Worm (Caenorhabditis elegans): ENCODE data around the gene emc-3.
A peak's percentile ranks its signal among the peaks of the same experiment; 100 is the strongest.

The emc-3 gene

DNA sequence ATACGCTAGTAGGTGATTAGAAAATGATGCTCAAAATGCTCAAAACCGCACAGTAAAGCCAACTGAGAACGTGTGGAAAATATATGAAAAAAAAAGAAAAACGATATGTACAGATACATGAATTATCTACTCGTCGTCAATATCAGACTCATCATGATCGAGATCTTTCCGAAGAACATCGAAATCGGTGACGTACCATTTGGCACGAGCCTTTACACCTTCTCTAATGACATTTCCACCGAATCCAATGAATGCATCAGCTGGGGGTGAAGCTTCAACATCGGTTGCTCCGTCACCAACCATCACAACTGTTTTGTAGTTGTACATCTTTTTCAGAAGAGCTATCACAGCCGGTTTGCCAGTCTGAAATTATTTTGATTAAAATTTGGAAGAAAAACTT is 7.5 kb upstream of the emc-3 start:
- TF ChIP-seq nhr-23 (tag; optimal IDR thresholded peaks at IDR 0.05) (no peak), nhr-76 (tag; optimal IDR thresholded peaks at IDR 0.05) (no peak), nhr-43 (tag; optimal IDR thresholded peaks at IDR 0.05; ENCODE audit: poor library complexity, severe bottlenecking) (peak; percentile 36), nhr-12 (tag; optimal IDR thresholded peaks at IDR 0.05) (no peak), lsy-12 (tag; optimal IDR thresholded peaks at IDR 0.05) (no peak), mdl-1 (tag; optimal IDR thresholded peaks at IDR 0.05) (no peak), sea-2 (GFP tag; optimal IDR thresholded peaks at IDR 0.05) (no peak)

- TF ChIP-seq nhr-25 (tag; optimal IDR thresholded peaks at IDR 0.05) (peak; percentile 0), ceh-82 (tag; optimal IDR thresholded peaks at IDR 0.05) (no peak), egl-5 (tag; optimal IDR thresholded peaks at IDR 0.05) (no peak), R02D3.7 (tag; optimal IDR thresholded peaks at IDR 0.05) (no peak), elt-1 (tag; optimal IDR thresholded peaks at IDR 0.05) (no peak), ztf-11 (tag; optimal IDR thresholded peaks at IDR 0.05) (no peak), pha-4 (tag; optimal IDR thresholded peaks at IDR 0.05) (no peak), nfya-1 (tag; optimal IDR thresholded peaks at IDR 0.05; ENCODE audit: insufficient read depth) (peak; percentile 9), nhr-77 (tag; optimal IDR thresholded peaks at IDR 0.05) (peak; percentile 40), lin-15B (tag; optimal IDR thresholded peaks at IDR 0.05) (no peak), ztf-4 (tag; optimal IDR thresholded peaks at IDR 0.05) (peak; percentile 76), hmg-11 (tag; optimal IDR thresholded peaks at IDR 0.05) (peak; percentile 3), nhr-43 (tag; optimal IDR thresholded peaks at IDR 0.05; ENCODE audit: poor library complexity, severe bottlenecking) (peak; percentile 54), elt-3 (tag; optimal IDR thresholded peaks at IDR 0.05) (no peak), unc-62 (GFP tag; optimal IDR thresholded peaks at IDR 0.05) (no peak), jun-1 (tag; optimal IDR thresholded peaks at IDR 0.05) (peak; percentile 38), nhr-23 (tag; optimal IDR thresholded peaks at IDR 0.05) (peak; percentile 35), aly-2 (tag; optimal IDR thresholded peaks at IDR 0.05) (peak; percentile 49), pqm-1 (tag; optimal IDR thresholded peaks at IDR 0.05) (peak; percentile 19), ceh-16 (tag; optimal IDR thresholded peaks at IDR 0.05) (no peak), unc-39 (tag; optimal IDR thresholded peaks at IDR 0.05) (no peak), elt-2 (tag; optimal IDR thresholded peaks at IDR 0.05) (peak; percentile 12), egl-27 (tag; optimal IDR thresholded peaks at IDR 0.05) (no peak), zag-1 (tag; optimal IDR thresholded peaks at IDR 0.05) (no peak), lsy-12 (tag; optimal IDR thresholded peaks at IDR 0.05) (peak; percentile 51), nhr-12 (tag; optimal IDR thresholded peaks at IDR 0.05) (no peak), fos-1 (tag; optimal IDR thresholded peaks at IDR 0.05) (no peak), ama-1 (optimal IDR thresholded peaks at IDR 0.05) (peak; percentile 80), fkh-10 (GFP tag; optimal IDR thresholded peaks at IDR 0.05) (no peak)
Measured at ce11 chrIV:13388779-13389178, 7.1 kb upstream of the emc-3 start.

ce11 chrIV:13386903-13387302 is 5.2 kb upstream of the emc-3 start, which contains the start of gene lsm-3:
TSS of gene lsm-3 (plus strand) at chrIV:13387203.
- TF ChIP-seq ZK546.5 (tag; optimal IDR thresholded peaks at IDR 0.05) (no peak), nfya-1 (tag; optimal IDR thresholded peaks at IDR 0.05; ENCODE audit: insufficient read depth) (no peak), nhr-77 (tag; optimal IDR thresholded peaks at IDR 0.05) (no peak), ztf-4 (tag; optimal IDR thresholded peaks at IDR 0.05) (no peak), ceh-82 (tag; optimal IDR thresholded peaks at IDR 0.05) (no peak), daf-12 (tag; optimal IDR thresholded peaks at IDR 0.05) (no peak), skn-1 (tag; optimal IDR thresholded peaks at IDR 0.05) (no peak), elt-3 (tag; optimal IDR thresholded peaks at IDR 0.05) (no peak), ceh-9 (tag; optimal IDR thresholded peaks at IDR 0.05) (no peak), ztf-11 (tag; optimal IDR thresholded peaks at IDR 0.05) (no peak), nhr-43 (tag; optimal IDR thresholded peaks at IDR 0.05; ENCODE audit: poor library complexity, severe bottlenecking) (no peak)

- no peak for TF ChIP-seq mml-1 (tag; optimal IDR thresholded peaks at IDR 0.05)
- no peak for TF ChIP-seq mdl-1 (tag; optimal IDR thresholded peaks at IDR 0.05)
- peak; percentile 9 for TF ChIP-seq ama-1 (optimal IDR thresholded peaks at IDR 0.05)
- TF ChIP-seq unc-62 (GFP tag; optimal IDR thresholded peaks at IDR 0.05), result no peak
- peak; percentile 11 for TF ChIP-seq snpc-4 (tag; optimal IDR thresholded peaks at IDR 0.05)
- peak; percentile 81 for TF ChIP-seq nhr-23 (tag; optimal IDR thresholded peaks at IDR 0.05)
- no peak for TF ChIP-seq ZK546.5 (tag; optimal IDR thresholded peaks at IDR 0.05)
- no peak for TF ChIP-seq tbx-2 (tag; optimal IDR thresholded peaks at IDR 0.05)
- TF ChIP-seq nhr-43 (tag; optimal IDR thresholded peaks at IDR 0.05; ENCODE audit: poor library complexity, severe bottlenecking), result peak; percentile 43
- no peak for TF ChIP-seq jun-1 (tag; optimal IDR thresholded peaks at IDR 0.05)
- no peak for TF ChIP-seq egl-27 (tag; optimal IDR thresholded peaks at IDR 0.05)
- TF ChIP-seq ceh-82 (tag; optimal IDR thresholded peaks at IDR 0.05), result no peak
- no peak for TF ChIP-seq eor-1 (tag; optimal IDR thresholded peaks at IDR 0.05)
- TF ChIP-seq fkh-2 (tag; optimal IDR thresholded peaks at IDR 0.05), result no peak
- TF ChIP-seq ztf-4 (tag; optimal IDR thresholded peaks at IDR 0.05), result no peak
- TF ChIP-seq ztf-11 (tag; optimal IDR thresholded peaks at IDR 0.05), result no peak
- TF ChIP-seq daf-12 (tag; optimal IDR thresholded peaks at IDR 0.05), result no peak
- TF ChIP-seq elt-2 (tag; optimal IDR thresholded peaks at IDR 0.05), result peak; percentile 28
- TF ChIP-seq pqm-1 (tag; optimal IDR thresholded peaks at IDR 0.05), result peak; percentile 9
- TF ChIP-seq nhr-25 (tag; optimal IDR thresholded peaks at IDR 0.05), result peak; percentile 72
- TF ChIP-seq nhr-11 (tag; optimal IDR thresholded peaks at IDR 0.05), result no peak
- no peak for TF ChIP-seq nhr-77 (tag; optimal IDR thresholded peaks at IDR 0.05)
- no peak for TF ChIP-seq lsy-12 (tag; optimal IDR thresholded peaks at IDR 0.05)
- no peak for TF ChIP-seq nhr-67 (tag; optimal IDR thresholded peaks at IDR 0.05)
- TF ChIP-seq pha-4 (tag; optimal IDR thresholded peaks at IDR 0.05), result peak; percentile 87
- TF ChIP-seq egl-5 (tag; optimal IDR thresholded peaks at IDR 0.05), result peak; percentile 95
- no peak for TF ChIP-seq unc-39 (tag; optimal IDR thresholded peaks at IDR 0.05)
- no peak for TF ChIP-seq aly-2 (tag; optimal IDR thresholded peaks at IDR 0.05)
- no peak for TF ChIP-seq fos-1 (tag; optimal IDR thresholded peaks at IDR 0.05)
- TF ChIP-seq nhr-12 (tag; optimal IDR thresholded peaks at IDR 0.05), result no peak
- peak; percentile 92 for TF ChIP-seq lin-15B (tag; optimal IDR thresholded peaks at IDR 0.05)
Measured at ce11 chrIV:13386043-13386442, 4.3 kb upstream of the emc-3 start, which contains the start of the genes Y62E10A.20, Y62E10A.23 and mdt-9. TSS of gene Y62E10A.20 (minus strand) at chrIV:13386091. TSS of gene Y62E10A.23 (plus strand) at chrIV:13386324. TSS of gene mdt-9 (plus strand) at chrIV:13386380.
